Worm (Caenorhabditis elegans): Measurements from ENCODE around the gene C44C10.7.

DNA sequence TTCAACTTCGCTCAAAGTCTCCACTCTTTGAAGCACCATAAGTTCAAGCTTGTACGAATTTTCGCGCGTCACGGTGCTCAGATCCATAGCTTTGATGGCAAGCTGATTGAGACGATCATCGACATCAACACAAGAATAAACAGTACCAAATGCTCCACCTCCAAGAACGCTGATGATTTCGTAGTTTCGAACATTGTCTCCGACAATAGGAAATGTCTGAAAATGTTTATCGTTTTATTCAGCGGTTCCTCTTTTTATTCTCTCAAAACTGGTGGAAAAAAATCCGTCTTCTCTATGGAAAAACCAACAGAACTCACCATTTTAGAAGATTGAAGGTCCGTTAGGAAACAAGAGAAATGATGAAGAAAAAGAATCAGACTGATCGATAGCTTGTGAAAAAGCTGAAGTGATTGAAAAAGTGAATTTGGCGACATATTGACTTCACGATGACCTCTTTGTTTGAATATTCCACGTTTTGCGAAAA is at the start of gene C44C10.7:
- TF ChIP-seq ztf-11 (tag; optimal IDR thresholded peaks at IDR 0.05) (no peak), ztf-4 (tag; optimal IDR thresholded peaks at IDR 0.05) (no peak), nhr-12 (tag; optimal IDR thresholded peaks at IDR 0.05) (no peak), nhr-6 (tag; optimal IDR thresholded peaks at IDR 0.05) (no peak), mdl-1 (tag; optimal IDR thresholded peaks at IDR 0.05) (no peak), elt-1 (tag; optimal IDR thresholded peaks at IDR 0.05) (no peak), nhr-25 (tag; optimal IDR thresholded peaks at IDR 0.05) (no peak), ama-1 (optimal IDR thresholded peaks at IDR 0.05) (no peak)
